Worm (Caenorhabditis elegans) whole organism, L4 larva: Measurements from ENCODE around the gene sec-16A.1.

Experiments
- ZK546.5 ChIP-seq, 2 experiments: sonication (generic microtip); optimal IDR thresholded peaks; 2 replicates each; lab custom pipeline; 2017; ENCODE audit warnings: missing biosample characterization in 2 of 2, missing genetic modification characterization in 2 of 2
- fkh-10 ChIP-seq: fragments of 150-350 bp; optimal IDR thresholded peaks from 2 replicates; lab custom pipeline; 2014; ENCODE audit warnings: missing biosample characterization, missing genetic modification reagents, missing genetic modification characterization
- nhr-237 ChIP-seq: sonication (generic microtip); optimal IDR thresholded peaks from 2 replicates; lab custom pipeline; 2017; ENCODE audit warnings: missing biosample characterization, missing genetic modification characterization

DNA sequence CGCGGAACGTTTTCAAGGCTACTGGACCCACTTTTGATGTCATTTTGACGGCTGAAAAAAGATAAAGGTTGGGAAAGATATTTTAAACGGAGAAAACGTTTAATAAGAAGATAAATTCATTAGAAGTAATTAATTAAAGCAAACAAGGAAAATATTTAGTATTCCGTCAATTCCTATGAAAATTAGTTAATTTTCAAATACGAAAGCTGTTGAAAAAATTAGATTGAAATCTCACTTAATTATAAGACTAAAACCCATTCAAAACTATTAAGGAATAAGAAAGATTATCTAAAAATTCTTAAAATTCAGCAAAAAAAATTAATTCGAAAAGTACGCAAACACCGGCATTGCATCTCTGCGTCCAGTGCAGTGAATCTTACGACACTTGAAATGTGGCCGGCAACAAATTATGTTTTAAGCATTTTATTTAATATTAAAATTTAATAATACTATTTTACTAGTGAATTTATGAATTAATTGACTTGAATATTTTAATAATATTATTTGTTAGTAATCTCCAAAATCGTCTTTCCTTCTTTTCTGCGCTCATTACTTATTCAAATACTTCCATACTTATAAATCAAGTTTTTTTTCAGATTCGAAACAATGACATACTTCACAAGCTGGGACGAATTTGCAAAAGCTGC, 19.2 kb downstream of the sec-16A.1 start, which contains the start of the genes ZK512.2 and ZK512.4:
- TF ChIP-seq ZK546.5 (tag; optimal IDR thresholded peaks at IDR 0.05; lab: Kevin White, UChicago): no peak
- no peak for TF ChIP-seq fkh-10 (GFP tag; lab: Kevin White, UChicago)
- no peak for TF ChIP-seq nhr-237 (tag; lab: Kevin White, UChicago)
